Worm (Caenorhabditis elegans): Measurements from ENCODE around the gene nhr-43.

- TF ChIP-seq lin-39 (tag; optimal IDR thresholded peaks at IDR 0.05) (no peak), daf-12 (tag; optimal IDR thresholded peaks at IDR 0.05) (no peak), hmg-1.1 (GFP tag; IDR thresholded peaks at IDR 0.05) (no peak; the same call in 1 of the 2 replicates)
Observed at ce11 chrIV:11913295-11913940, 14.0 kb downstream of the nhr-43 start.

All from whole organism, L4 larva.